Worm (Caenorhabditis elegans) whole organism, L1 larva: ENCODE results near the gene ZK1236.5.
A peak's percentile ranks its signal among the peaks of the same experiment; 100 is the strongest.

Experiments
- aly-2 ChIP-seq: fragments of 150-350 bp; optimal IDR thresholded peaks from 2 replicates; lab custom pipeline; 2014; ENCODE audit warnings: missing biosample characterization, missing genetic modification characterization
- ceh-63 ChIP-seq: fragments of 200-800 bp; sonication (Bioruptor generic); optimal IDR thresholded peaks from 2 replicates; lab custom pipeline; 2018; ENCODE audit warnings: mild to moderate bottlenecking, missing genetic modification characterization, missing compliant biosample characterization
- ceh-82 ChIP-seq, 3 experiments: fragments of 150-350 bp in 1 of 3; sonication (generic microtip) in 2 of 3; optimal IDR thresholded peaks; 2 replicates each; lab custom pipeline; 2014 to 2017; ENCODE audit warnings: missing biosample characterization in 3 of 3, missing genetic modification characterization in 3 of 3
- ceh-90 ChIP-seq: sonication (generic microtip); optimal IDR thresholded peaks from 2 replicates; lab custom pipeline; 2016; ENCODE audit warnings: missing genetic modification characterization, missing compliant biosample characterization
- dpl-1 ChIP-seq, 3 experiments: fragments of 150-350 bp in 2 of 3; sonication (generic microtip) in 1 of 3; optimal IDR thresholded peaks; 2 replicates each; lab custom pipeline; 2014 to 2017; ENCODE audit warnings: missing biosample characterization in 3 of 3, missing genetic modification characterization in 3 of 3, missing genetic modification reagents in 3 of 3
- dsc-1 ChIP-seq: sonication (generic microtip); optimal IDR thresholded peaks from 2 replicates; lab custom pipeline; 2016; ENCODE audit warnings: mild to moderate bottlenecking, missing genetic modification characterization, missing compliant biosample characterization
- efl-1 ChIP-seq, 4 experiments: fragments of 150-350 bp; optimal IDR thresholded peaks in 3 of 4; peaks in 1 of 4; 1 replicate in 1 of 4; 2 replicates in 3 of 4; lab custom pipeline; 2014; ENCODE audit warnings: missing biosample characterization in 2 of 4, missing genetic modification characterization in 2 of 4, missing genetic modification reagents in 2 of 4
- efl-3 ChIP-seq: fragments of 200-800 bp; sonication (Bioruptor generic); optimal IDR thresholded peaks from 2 replicates; lab custom pipeline; 2018; ENCODE audit warnings: mild to moderate bottlenecking, missing genetic modification characterization, missing compliant biosample characterization
- egl-13 ChIP-seq: sonication (generic microtip); optimal IDR thresholded peaks from 2 replicates; lab custom pipeline; 2016; ENCODE audit warnings: missing genotype, missing genetic modification reagents, missing genetic modification characterization, missing compliant biosample characterization
- egl-27 ChIP-seq, 2 experiments: fragments of 150-350 bp in 1 of 2; sonication (generic microtip); optimal IDR thresholded peaks; 3 replicates each; lab custom pipeline; 2017 to 2018; ENCODE audit warnings: missing biosample characterization in 2 of 2, missing genetic modification characterization in 2 of 2, missing genetic modification reagents in 2 of 2
- elt-2 ChIP-seq: sonication (generic microtip); optimal IDR thresholded peaks from 2 replicates; lab custom pipeline; 2016; ENCODE audit warnings: missing genetic modification characterization, mild to moderate bottlenecking, inconsistent platforms, missing compliant biosample characterization, missing genetic modification reagents
- elt-3 ChIP-seq, 6 experiments: fragments of 150-350 bp in 1 of 6; sonication (generic microtip); optimal IDR thresholded peaks; 2 replicates each; lab custom pipeline; 2017 to 2018; ENCODE audit warnings: missing biosample characterization in 6 of 6, missing genetic modification characterization in 6 of 6, inconsistent platforms in 1 of 6
- fkh-8 ChIP-seq: sonication (generic microtip); optimal IDR thresholded peaks from 2 replicates; lab custom pipeline; 2016; ENCODE audit warnings: mild to moderate bottlenecking, missing genetic modification characterization, missing compliant biosample characterization
- grh-1 ChIP-seq: fragments of 200-800 bp; sonication (Bioruptor generic); IDR thresholded peaks from 2 replicates; pipeline ENCODE4 v1.3.6; 2022; ENCODE audit warnings: missing genetic modification reagents, missing genetic modification characterization, missing compliant biosample characterization
- hlh-4 ChIP-seq: sonication (generic microtip); optimal IDR thresholded peaks from 2 replicates; lab custom pipeline; 2016; ENCODE audit warnings: mild to moderate bottlenecking, missing genetic modification characterization, missing compliant biosample characterization
- jun-1 ChIP-seq: fragments of 150-350 bp; optimal IDR thresholded peaks from 2 replicates; lab custom pipeline; 2014; ENCODE audit warnings: missing biosample characterization, missing genetic modification reagents, missing genetic modification characterization
- lin-14 ChIP-seq: fragments of 200-800 bp; sonication (Bioruptor generic); optimal IDR thresholded peaks from 2 replicates; lab custom pipeline; 2018; ENCODE audit warnings: mild to moderate bottlenecking, missing genetic modification characterization, moderate library complexity, missing compliant biosample characterization
- lin-35 ChIP-seq, 2 experiments: fragments of 150-350 bp; optimal IDR thresholded peaks; 2 replicates each; lab custom pipeline; 2014; ENCODE audit warnings: missing biosample characterization in 2 of 2, missing genetic modification characterization in 2 of 2, missing genetic modification reagents in 2 of 2
- lir-3 ChIP-seq: sonication (generic microtip); optimal IDR thresholded peaks from 2 replicates; lab custom pipeline; 2016; ENCODE audit warnings: mild to moderate bottlenecking, missing genetic modification characterization, moderate library complexity, missing compliant biosample characterization; ENCODE audit not compliant: poor library complexity
- lsy-2 ChIP-seq, 2 experiments: fragments of 150-350 bp; optimal IDR thresholded peaks; 2 replicates each; lab custom pipeline; 2014; ENCODE audit warnings: missing biosample characterization in 2 of 2, missing genetic modification characterization in 2 of 2
- mef-2 ChIP-seq: fragments of 150-350 bp; optimal IDR thresholded peaks from 2 replicates; lab custom pipeline; 2014; ENCODE audit warnings: missing biosample characterization, missing genetic modification characterization
- nhr-20 ChIP-seq: sonication (generic microtip); optimal IDR thresholded peaks from 2 replicates; lab custom pipeline; 2016; ENCODE audit warnings: mild to moderate bottlenecking, missing genetic modification characterization, missing compliant biosample characterization
- nhr-77 ChIP-seq: fragments of 150-350 bp; optimal IDR thresholded peaks from 2 replicates; lab custom pipeline; 2014; ENCODE audit warnings: missing biosample characterization, missing genetic modification characterization
- nhr-84 ChIP-seq: sonication (generic microtip); optimal IDR thresholded peaks from 2 replicates; lab custom pipeline; 2017; ENCODE audit warnings: missing biosample characterization, missing genetic modification characterization
- nhr-85 ChIP-seq: sonication (generic microtip); peaks from one replicate; lab custom pipeline; 2016; ENCODE audit warnings: missing genetic modification characterization, inconsistent platforms, missing compliant biosample characterization
- pax-3 ChIP-seq: fragments of 200-800 bp; sonication (Bioruptor generic); optimal IDR thresholded peaks from 2 replicates; lab custom pipeline; 2018; ENCODE audit warnings: mild to moderate bottlenecking, missing genetic modification characterization, moderate library complexity, missing compliant biosample characterization
- rnt-1 ChIP-seq: sonication (generic microtip); optimal IDR thresholded peaks from 2 replicates; lab custom pipeline; 2016; ENCODE audit warnings: mild to moderate bottlenecking, missing genetic modification characterization, moderate library complexity, missing compliant biosample characterization
- snu-23 ChIP-seq: sonication (generic microtip); optimal IDR thresholded peaks from 2 replicates; lab custom pipeline; 2016; ENCODE audit warnings: missing genetic modification characterization, missing compliant biosample characterization
- sptf-1 ChIP-seq: fragments of 150-350 bp; optimal IDR thresholded peaks from 2 replicates; lab custom pipeline; 2014; ENCODE audit warnings: missing biosample characterization, missing genetic modification characterization
- sup-37 ChIP-seq: fragments of 200-800 bp; sonication (Bioruptor generic); optimal IDR thresholded peaks from 2 replicates; lab custom pipeline; 2018; ENCODE audit warnings: mild to moderate bottlenecking, missing genetic modification characterization, missing compliant biosample characterization
- tbx-2 ChIP-seq: sonication (generic microtip); optimal IDR thresholded peaks from 2 replicates; lab custom pipeline; 2016; ENCODE audit warnings: missing genetic modification characterization, missing compliant biosample characterization
- tlp-1 ChIP-seq: fragments of 150-350 bp; optimal IDR thresholded peaks from 2 replicates; lab custom pipeline; 2014; ENCODE audit warnings: missing biosample characterization, missing genetic modification characterization
- unc-130 ChIP-seq: fragments of 150-350 bp; optimal IDR thresholded peaks from 2 replicates; lab custom pipeline; 2017; ENCODE audit warnings: missing biosample characterization, missing genetic modification characterization, inconsistent platforms
- unc-86 ChIP-seq: sonication (generic microtip); optimal IDR thresholded peaks from 2 replicates; lab custom pipeline; 2016; ENCODE audit warnings: missing genetic modification characterization, missing compliant biosample characterization
- unc-98 ChIP-seq: fragments of 200-800 bp; sonication (Bioruptor generic); IDR thresholded peaks from 2 replicates; pipeline ENCODE4 v1.3.6; 2022; ENCODE audit warnings: missing genetic modification characterization, missing compliant biosample characterization
- vab-15 ChIP-seq: sonication (generic microtip); optimal IDR thresholded peaks from 2 replicates; lab custom pipeline; 2017; ENCODE audit warnings: missing genotype, mild to moderate bottlenecking, missing genetic modification characterization, missing compliant biosample characterization
- xbp-1 ChIP-seq: sonication (generic microtip); optimal IDR thresholded peaks from 2 replicates; lab custom pipeline; 2016; ENCODE audit warnings: missing genetic modification characterization, missing compliant biosample characterization

ZK1236.5 gene

DNA sequence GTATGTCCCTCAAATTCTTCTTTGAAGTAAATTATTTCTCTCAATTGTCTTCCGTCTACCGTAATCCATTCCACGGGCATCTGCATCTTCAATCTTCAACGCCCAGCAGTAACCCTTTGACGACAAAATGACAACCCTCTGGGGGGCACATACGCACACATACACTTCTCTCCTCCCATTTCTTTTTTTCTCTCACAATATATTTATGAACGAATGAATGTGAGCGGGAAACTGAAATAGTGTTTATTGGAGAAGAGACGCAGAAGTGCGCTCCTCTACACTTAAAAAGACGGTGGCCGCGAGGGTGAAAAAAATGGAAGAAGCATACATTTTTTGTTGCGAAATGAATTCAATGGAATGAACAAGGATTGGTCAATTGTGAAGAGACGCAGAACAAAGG is 20.0 kb downstream of the ZK1236.5 start (continued):
- peak; percentile 24 for TF ChIP-seq elt-2 (tag; lab: Kevin White, UChicago)
- TF ChIP-seq fkh-8 (tag; lab: Kevin White, UChicago), result peak; percentile 80
- TF ChIP-seq nhr-77 (tag; lab: Kevin White, UChicago), result peak; percentile 35

DNA sequence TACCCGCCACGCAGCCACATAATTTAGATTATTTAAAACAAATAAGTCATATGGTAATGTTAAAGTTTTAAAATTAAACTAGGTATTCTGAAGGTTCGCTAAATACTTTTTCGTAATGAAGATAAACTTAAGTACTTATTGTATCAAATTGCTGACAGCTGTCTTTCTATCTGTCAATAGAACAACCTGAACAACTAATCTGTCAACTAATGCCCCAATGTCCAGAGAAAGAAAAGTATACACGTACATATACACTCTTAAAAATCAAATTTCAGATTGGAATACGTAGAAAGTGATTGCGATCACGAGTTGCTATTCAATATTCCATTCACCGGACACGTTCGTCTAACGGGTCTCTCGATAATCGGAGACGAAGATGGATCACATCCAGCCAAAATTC is 21.3 kb downstream of the ZK1236.5 start:
- TF ChIP-seq dsc-1 (tag; lab: Kevin White, UChicago), result no peak
- TF ChIP-seq, all 84 proteins: peak for 0

DNA sequence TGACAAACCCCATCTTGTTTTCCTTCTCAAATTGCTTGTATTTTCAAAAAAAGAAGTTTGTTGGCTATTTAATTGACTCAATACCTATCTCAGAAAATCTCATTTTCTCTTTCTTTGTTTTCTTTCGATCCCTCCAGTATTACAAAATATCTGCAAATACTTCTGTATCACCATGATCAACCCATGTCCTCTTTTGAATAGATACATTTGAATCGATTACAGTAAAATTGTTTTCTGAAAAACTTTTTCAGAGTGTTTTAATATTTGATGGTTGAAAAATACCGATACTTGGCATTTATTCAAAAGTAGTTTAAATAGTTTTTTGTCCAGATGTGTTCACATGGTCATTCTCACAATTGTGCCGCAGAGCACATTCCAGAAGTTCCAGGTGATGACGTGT is 22.8 kb downstream of the ZK1236.5 start, which contains the start of gene ZK353.9:
ZK353.9 (plus strand) TSS at position 331 of the 400 bp plus-strand sequence.
- TF ChIP-seq jun-1 (tag; lab: Kevin White, UChicago) (no peak), sptf-1 (no peak), xbp-1 (tag; lab: Kevin White, UChicago) (no peak)
- TF ChIP-seq, all 84 proteins: peak for 0

DNA sequence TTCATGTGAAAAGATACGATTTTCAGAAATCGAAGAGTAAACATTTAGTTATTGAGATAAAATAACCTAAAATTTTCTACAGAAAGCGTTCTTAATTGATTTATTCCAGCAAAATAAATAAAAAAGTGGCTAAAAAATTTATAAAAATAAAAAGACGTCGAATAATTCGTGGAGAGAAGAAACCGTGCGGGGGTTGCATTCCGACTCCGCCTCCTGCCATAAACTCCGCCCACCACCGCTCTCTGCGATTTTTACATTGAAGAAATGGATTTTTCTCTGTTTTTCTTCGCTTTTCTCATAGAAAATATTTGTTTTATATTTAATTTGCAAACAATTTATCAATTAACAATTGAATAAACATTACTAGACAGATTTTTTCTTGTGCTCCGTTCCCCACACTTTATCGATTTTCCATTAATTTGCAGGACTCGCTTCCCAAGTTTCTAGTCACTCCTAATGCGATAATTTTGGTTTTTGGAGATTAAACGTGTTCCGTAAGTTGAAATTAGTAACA is 26.5 kb downstream of the ZK1236.5 start, which contains the start of the genes ubxn-4 and cyy-1:
ubxn-4 (minus strand) TSS at position 114 of the 514 bp plus-strand sequence.
cyy-1 (plus strand) TSS at position 426 of the 514 bp plus-strand sequence.
- TF ChIP-seq egl-13 (tag; lab: Kevin White, UChicago) (no peak), snu-23 (GFP tag; lab: Kevin White, UChicago) (no peak), nhr-20 (tag; lab: Kevin White, UChicago) (no peak), sup-37 (GFP tag; lab: Kevin White, UChicago) (no peak), pax-3 (tag; lab: Kevin White, UChicago) (no peak), xbp-1 (tag; lab: Kevin White, UChicago) (peak; percentile 51), lin-14 (GFP tag; lab: Kevin White, UChicago) (peak; percentile 7), unc-98 (GFP tag; lab: Robert Waterston, UW) (no peak), dpl-1 (GFP tag; optimal IDR thresholded peaks at IDR 0.05; lab: Kevin White, UChicago) (peak in 1 of 3 experiments; percentile 27), vab-15 (tag; lab: Kevin White, UChicago) (no peak), lin-35 (GFP tag; optimal IDR thresholded peaks at IDR 0.05; lab: Kevin White, UChicago) (no peak), efl-3 (GFP tag; lab: Kevin White, UChicago) (no peak), elt-3 (tag; optimal IDR thresholded peaks at IDR 0.05; lab: Kevin White, UChicago) (no peak), rnt-1 (tag; lab: Kevin White, UChicago) (no peak), hlh-4 (no peak), unc-86 (tag; lab: Kevin White, UChicago) (no peak), ceh-63 (GFP tag; lab: Kevin White, UChicago) (no peak), tlp-1 (tag; lab: Kevin White, UChicago) (no peak), nhr-85 (tag; lab: Kevin White, UChicago) (no peak), dsc-1 (tag; lab: Kevin White, UChicago) (no peak), nhr-84 (no peak), mef-2 (no peak), efl-1 (optimal IDR thresholded peaks at IDR 0.05; lab: Kevin White, UChicago) (no peak), efl-1 (GFP tag; optimal IDR thresholded peaks at IDR 0.05 in 1 of 2; lab: Kevin White, UChicago) (peak in 1 of 2 experiments; percentile 92), ceh-82 (tag; optimal IDR thresholded peaks at IDR 0.05; lab: Kevin White, UChicago) (no peak), jun-1 (tag; lab: Kevin White, UChicago) (no peak), tbx-2 (tag; lab: Kevin White, UChicago) (no peak), ceh-90 (tag; lab: Kevin White, UChicago) (no peak), egl-27 (tag; optimal IDR thresholded peaks at IDR 0.05; lab: Kevin White, UChicago) (no peak), lir-3 (tag; lab: Kevin White, UChicago) (no peak), lsy-2 (tag; optimal IDR thresholded peaks at IDR 0.05; lab: Kevin White, UChicago) (peak in 1 of 2 experiments; percentile 31), aly-2 (tag; lab: Kevin White, UChicago) (no peak), unc-130 (no peak), grh-1 (GFP tag; lab: Robert Waterston, UW) (no peak)
